Worm (Caenorhabditis elegans) whole organism, L3 larva: ENCODE results near the gene F36F12.7.

Source experiments
- R02D3.7 ChIP-seq: fragments of 150-350 bp; optimal IDR thresholded peaks from 2 replicates; lab custom pipeline; 2014; ENCODE audit warnings: missing biosample characterization, missing genetic modification characterization
- ZK546.5 ChIP-seq: sonication (generic microtip); optimal IDR thresholded peaks from 2 replicates; lab custom pipeline; 2017; ENCODE audit warnings: missing biosample characterization, missing genetic modification characterization
- aly-2 ChIP-seq: fragments of 150-350 bp; optimal IDR thresholded peaks from 2 replicates; lab custom pipeline; 2014; ENCODE audit warnings: missing biosample characterization, missing genetic modification characterization
- ama-1 ChIP-seq: fragments of 150-350 bp; optimal IDR thresholded peaks from 2 replicates; lab custom pipeline; 2018
- ceh-16 ChIP-seq: sonication (generic microtip); optimal IDR thresholded peaks from 2 replicates; lab custom pipeline; 2017; ENCODE audit warnings: missing biosample characterization, missing genetic modification characterization
- ceh-28 ChIP-seq: fragments of 150-350 bp; optimal IDR thresholded peaks from 2 replicates; lab custom pipeline; 2014; ENCODE audit warnings: missing biosample characterization, missing genetic modification reagents, missing genetic modification characterization
- ceh-82 ChIP-seq: fragments of 150-350 bp; optimal IDR thresholded peaks from 2 replicates; lab custom pipeline; 2014; ENCODE audit warnings: missing biosample characterization, missing genetic modification characterization
- daf-12 ChIP-seq: fragments of 150-350 bp; optimal IDR thresholded peaks from 2 replicates; lab custom pipeline; 2014; ENCODE audit warnings: missing biosample characterization, missing genetic modification reagents, missing genetic modification characterization
- egl-27 ChIP-seq: sonication (generic microtip); optimal IDR thresholded peaks from 4 replicates; lab custom pipeline; 2017; ENCODE audit warnings: missing biosample characterization, missing genetic modification reagents, missing genetic modification characterization
- egl-5 ChIP-seq: fragments of 150-350 bp; optimal IDR thresholded peaks from 2 replicates; lab custom pipeline; 2017; ENCODE audit warnings: missing biosample characterization, missing genetic modification reagents, missing genetic modification characterization, inconsistent platforms
- elt-1 ChIP-seq: fragments of 150-350 bp; optimal IDR thresholded peaks from 2 replicates; lab custom pipeline; 2014; ENCODE audit warnings: missing biosample characterization, missing genetic modification characterization
- elt-2 ChIP-seq: sonication (generic microtip); optimal IDR thresholded peaks from 2 replicates; lab custom pipeline; 2016; ENCODE audit warnings: missing genetic modification reagents, mild to moderate bottlenecking, missing genetic modification characterization, missing compliant biosample characterization
- elt-3 ChIP-seq, 3 experiments: fragments of 150-350 bp in 1 of 3; sonication (generic microtip) in 2 of 3; optimal IDR thresholded peaks; 2 replicates in 2 of 3; 4 replicates in 1 of 3; lab custom pipeline; 2014 to 2017; ENCODE audit warnings: missing biosample characterization in 3 of 3, missing genetic modification characterization in 3 of 3
- eor-1 ChIP-seq, 2 experiments: fragments of 150-350 bp; optimal IDR thresholded peaks; 2 replicates each; lab custom pipeline; 2014 to 2018; ENCODE audit warnings: missing biosample characterization in 2 of 2, missing genetic modification characterization in 2 of 2
- fkh-10 ChIP-seq: sonication (generic microtip); optimal IDR thresholded peaks from 2 replicates; lab custom pipeline; 2017; ENCODE audit warnings: missing biosample characterization, missing genetic modification reagents, missing genetic modification characterization
- fkh-2 ChIP-seq: fragments of 150-350 bp; optimal IDR thresholded peaks from 2 replicates; lab custom pipeline; 2014; ENCODE audit warnings: missing biosample characterization, missing genetic modification reagents, missing genetic modification characterization
- fos-1 ChIP-seq: fragments of 150-350 bp; optimal IDR thresholded peaks from 2 replicates; lab custom pipeline; 2014; ENCODE audit warnings: missing biosample characterization, missing genetic modification characterization
- hmg-11 ChIP-seq: sonication (generic microtip); optimal IDR thresholded peaks from 2 replicates; lab custom pipeline; 2016; ENCODE audit warnings: missing genetic modification characterization, missing compliant biosample characterization
- jun-1 ChIP-seq: fragments of 150-350 bp; optimal IDR thresholded peaks from 2 replicates; lab custom pipeline; 2014; ENCODE audit warnings: missing biosample characterization, missing genetic modification reagents, missing genetic modification characterization
- lin-15B ChIP-seq: fragments of 150-350 bp; optimal IDR thresholded peaks from 2 replicates; lab custom pipeline; 2014; ENCODE audit warnings: missing biosample characterization, missing genetic modification characterization
- lin-39 ChIP-seq: fragments of 150-350 bp; optimal IDR thresholded peaks from 2 replicates; lab custom pipeline; 2018; ENCODE audit warnings: missing biosample characterization, missing genetic modification reagents, missing genetic modification characterization
- lsy-12 ChIP-seq: sonication (generic microtip); optimal IDR thresholded peaks from 2 replicates; lab custom pipeline; 2016; ENCODE audit warnings: mild to moderate bottlenecking, missing genetic modification characterization, missing compliant biosample characterization
- mdl-1 ChIP-seq: fragments of 150-350 bp; optimal IDR thresholded peaks from 2 replicates; lab custom pipeline; 2014; ENCODE audit warnings: missing biosample characterization, missing genetic modification characterization
- mml-1 ChIP-seq: fragments of 150-350 bp; sonication (generic microtip); optimal IDR thresholded peaks from 3 replicates; lab custom pipeline; 2014; ENCODE audit warnings: missing biosample characterization, missing genetic modification characterization
- nfya-1 ChIP-seq: sonication (generic microtip); optimal IDR thresholded peaks from 2 replicates; lab custom pipeline; 2017; ENCODE audit warnings: missing genetic modification characterization, mild to moderate bottlenecking, missing compliant biosample characterization, antibody characterized with exemption, moderate library complexity; ENCODE audit not compliant: insufficient read depth
- nhr-12 ChIP-seq: fragments of 150-350 bp; optimal IDR thresholded peaks from 2 replicates; lab custom pipeline; 2014; ENCODE audit warnings: missing biosample characterization, missing genetic modification characterization
- nhr-23 ChIP-seq: fragments of 150-350 bp; optimal IDR thresholded peaks from 2 replicates; lab custom pipeline; 2014; ENCODE audit warnings: missing biosample characterization, missing genetic modification reagents, missing genetic modification characterization
- nhr-237 ChIP-seq: fragments of 150-350 bp; optimal IDR thresholded peaks from 2 replicates; lab custom pipeline; 2014; ENCODE audit warnings: missing biosample characterization, missing genetic modification characterization
- nhr-25 ChIP-seq: sonication (generic microtip); optimal IDR thresholded peaks from 2 replicates; lab custom pipeline; 2017; ENCODE audit warnings: missing biosample characterization, missing genetic modification characterization
- nhr-28 ChIP-seq: fragments of 150-350 bp; optimal IDR thresholded peaks from 2 replicates; lab custom pipeline; 2014; ENCODE audit warnings: missing biosample characterization, missing genetic modification characterization
- nhr-43 ChIP-seq: sonication (generic microtip); optimal IDR thresholded peaks from 2 replicates; lab custom pipeline; 2016; ENCODE audit warnings: mild to moderate bottlenecking, missing genetic modification characterization, missing compliant biosample characterization; ENCODE audit not compliant: poor library complexity, severe bottlenecking
- nhr-67 ChIP-seq: fragments of 150-350 bp; optimal IDR thresholded peaks from 2 replicates; lab custom pipeline; 2014; ENCODE audit warnings: missing biosample characterization, missing genetic modification characterization
- nhr-76 ChIP-seq: fragments of 150-350 bp; sonication (generic microtip); optimal IDR thresholded peaks from 5 replicates; lab custom pipeline; 2014; ENCODE audit warnings: missing biosample characterization, missing genetic modification characterization
- nhr-77 ChIP-seq: fragments of 150-350 bp; optimal IDR thresholded peaks from 2 replicates; lab custom pipeline; 2014; ENCODE audit warnings: missing biosample characterization, missing genetic modification characterization
- pha-4 ChIP-seq: fragments of 150-350 bp; optimal IDR thresholded peaks from 2 replicates; lab custom pipeline; 2014; ENCODE audit warnings: missing biosample characterization, missing genetic modification reagents, missing genetic modification characterization
- pqm-1 ChIP-seq: fragments of 150-350 bp; optimal IDR thresholded peaks from 2 replicates; lab custom pipeline; 2017; ENCODE audit warnings: missing biosample characterization, missing genetic modification characterization, inconsistent platforms
- sea-2 ChIP-seq: fragments of 150-350 bp; sonication (generic microtip); optimal IDR thresholded peaks from 4 replicates; lab custom pipeline; 2014; ENCODE audit warnings: missing biosample characterization, missing genetic modification reagents, missing genetic modification characterization
- snpc-4 ChIP-seq: fragments of 150-350 bp; optimal IDR thresholded peaks from 2 replicates; lab custom pipeline; 2014; ENCODE audit warnings: missing biosample characterization, missing genetic modification characterization
- tbx-2 ChIP-seq: sonication (generic microtip); optimal IDR thresholded peaks from 2 replicates; lab custom pipeline; 2016; ENCODE audit warnings: mild to moderate bottlenecking, missing genetic modification characterization, missing compliant biosample characterization
- unc-39 ChIP-seq: sonication (generic microtip); optimal IDR thresholded peaks from 4 replicates; lab custom pipeline; 2017; ENCODE audit warnings: missing biosample characterization, missing genetic modification characterization
- unc-62 ChIP-seq: fragments of 150-350 bp; sonication (generic microtip); optimal IDR thresholded peaks from 4 replicates; lab custom pipeline; 2014; ENCODE audit warnings: missing biosample characterization, missing genetic modification reagents, missing genetic modification characterization
- ztf-11 ChIP-seq: fragments of 150-350 bp; optimal IDR thresholded peaks from 2 replicates; lab custom pipeline; 2014; ENCODE audit warnings: missing biosample characterization, missing genetic modification characterization
- ztf-4 ChIP-seq: fragments of 150-350 bp; optimal IDR thresholded peaks from 2 replicates; lab custom pipeline; 2014; ENCODE audit warnings: missing biosample characterization, missing genetic modification characterization

F36F12.7 gene

ce11 chrV:2067419-2067818 lies 31.7 kb upstream of the F36F12.7 start:
- TF ChIP-seq mml-1 (no peak), unc-39 (no peak), aly-2 (no peak), nhr-25 (tag; lab: Kevin White, UChicago) (no peak), nhr-43 (tag; lab: Kevin White, UChicago) (no peak), nfya-1 (no peak), nhr-237 (tag; lab: Kevin White, UChicago) (no peak), nhr-12 (tag; lab: Kevin White, UChicago) (no peak), lin-39 (tag; lab: Kevin White, UChicago) (no peak), elt-1 (no peak), jun-1 (tag; lab: Kevin White, UChicago) (no peak), mdl-1 (tag; lab: Kevin White, UChicago) (no peak), fos-1 (no peak), unc-62 (GFP tag; lab: Kevin White, UChicago) (no peak), ceh-28 (tag; lab: Kevin White, UChicago) (no peak), daf-12 (no peak), pqm-1 (no peak)

- TF ChIP-seq ztf-11 (no peak), nhr-25 (tag; lab: Kevin White, UChicago) (peak; percentile 94), nhr-77 (tag; lab: Kevin White, UChicago) (no peak), aly-2 (no peak), fkh-10 (no peak), unc-39 (no peak), nhr-43 (tag; lab: Kevin White, UChicago) (no peak), elt-1 (no peak), ceh-82 (tag; lab: Kevin White, UChicago) (no peak), fos-1 (no peak), sea-2 (GFP tag; lab: Kevin White, UChicago) (no peak), tbx-2 (tag; lab: Kevin White, UChicago) (no peak), unc-62 (GFP tag; lab: Kevin White, UChicago) (no peak), ZK546.5 (tag; lab: Kevin White, UChicago) (no peak), pha-4 (peak; percentile 11), egl-5 (tag; lab: Kevin White, UChicago) (peak; percentile 20), nfya-1 (peak; percentile 55), ztf-4 (tag; lab: Kevin White, UChicago) (no peak), lin-39 (tag; lab: Kevin White, UChicago) (peak; percentile 56), snpc-4 (tag; lab: Kevin White, UChicago) (peak; percentile 24), elt-2 (no peak), lin-15B (tag; lab: Kevin White, UChicago) (peak; percentile 3), ceh-28 (tag; lab: Kevin White, UChicago) (peak; percentile 10), R02D3.7 (tag; lab: Kevin White, UChicago) (no peak), ceh-16 (no peak), mdl-1 (tag; lab: Kevin White, UChicago) (no peak), elt-3 (tag; optimal IDR thresholded peaks at IDR 0.05; lab: Kevin White, UChicago) (no peak), nhr-23 (tag; lab: Kevin White, UChicago) (peak; percentile 12), nhr-67 (no peak), lsy-12 (no peak), nhr-28 (tag; lab: Kevin White, UChicago) (no peak), egl-27 (tag; lab: Kevin White, UChicago) (no peak), fkh-2 (no peak), nhr-76 (tag; lab: Kevin White, UChicago) (no peak), ama-1 (lab: Kevin White, UChicago) (no peak), eor-1 (tag; optimal IDR thresholded peaks at IDR 0.05; lab: Kevin White, UChicago) (no peak), hmg-11 (peak; percentile 25)
- TF ChIP-seq, all 47 proteins: peak for 10
These were observed 31.1 kb upstream of the F36F12.7 start, which contains the start of gene lbp-9 for ce11 chrV:2067985-2068499. TSS of gene lbp-9 (plus strand) at chrV:2068449.
